Fruit fly (Drosophila melanogaster): ENCODE results near the gene CG32448.

DNA sequence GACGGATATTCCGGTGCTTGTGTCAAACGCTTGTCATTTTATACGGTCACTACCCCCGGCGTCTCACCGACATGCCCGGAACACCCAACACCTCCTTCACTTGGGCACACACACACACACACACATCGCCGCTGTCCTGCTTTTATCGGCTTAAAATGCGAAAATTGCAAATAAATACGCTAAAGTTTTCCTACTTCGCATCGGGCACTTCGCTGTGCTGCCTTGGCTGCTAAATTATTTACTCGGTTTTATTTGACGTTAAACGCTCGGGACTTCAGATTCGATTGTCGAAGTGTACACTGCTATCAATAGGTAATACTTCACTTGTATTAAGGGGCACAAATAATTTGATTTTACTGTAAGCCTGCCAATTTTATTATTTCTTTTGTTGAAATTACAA is 43.5 kb upstream of the CG32448 start:
- TF ChIP-seq psq (optimal IDR thresholded peaks at IDR 0.05), result no peak
- TF ChIP-seq CG8478 (optimal IDR thresholded peaks at IDR 0.05), result no peak

Data from whole organism.